Worm (Caenorhabditis elegans) whole organism, midembryonic: ENCODE results near the gene cutl-21.

Experiments
- med-1 ChIP-seq: sonication (generic microtip); optimal IDR thresholded peaks from 2 replicates; lab custom pipeline; 2017; ENCODE audit warnings: missing genetic modification characterization, mild to moderate bottlenecking, missing compliant biosample characterization, antibody characterized with exemption, missing genetic modification reagents; ENCODE audit not compliant: insufficient read depth
- ztf-29 ChIP-seq: fragments of 200-800 bp; sonication (Bioruptor generic); IDR thresholded peaks from 2 replicates; pipeline ENCODE4 v1.3.6; 2022; ENCODE audit warnings: missing genetic modification reagents, missing genetic modification characterization, missing compliant biosample characterization

ce11 chrX:1051041-1051440 lies 46.9 kb downstream of the cutl-21 start:
- TF ChIP-seq ztf-29 (GFP tag; lab: Robert Waterston, UW) (no peak), med-1 (GFP tag; lab: Kevin White, UChicago) (no peak)
